Fruit fly (Drosophila melanogaster) whole organism, embryonic: ENCODE measurements around the gene CG46440.

ENCODE experiments used
- Antp ChIP-seq: fragments of 200-800 bp; sonication (Bioruptor generic); optimal IDR thresholded peaks from 3 replicates; lab custom pipeline; 2016; ENCODE audit warnings: missing biosample characterization, missing genetic modification characterization
- Atf-2 ChIP-seq: fragments of 200-800 bp; sonication (Bioruptor generic); optimal IDR thresholded peaks from 2 replicates; lab custom pipeline; 2016; ENCODE audit warnings: missing biosample characterization, missing genetic modification characterization
- Awh ChIP-seq: fragments of 200-800 bp; sonication (Bioruptor generic); IDR thresholded peaks from 2 replicates; pipeline ENCODE4, ENCODE4 v1.3.6; 2022; ENCODE audit warnings: missing biosample characterization, missing genetic modification characterization
- CG10366 ChIP-seq: fragments of 200-800 bp; sonication (Bioruptor generic); IDR thresholded peaks from 2 replicates; pipeline ENCODE4 v1.3.6; 2022; ENCODE audit warnings: missing biosample characterization, missing genetic modification characterization
- CG11456 ChIP-seq: fragments of 200-800 bp; sonication (Bioruptor generic); IDR thresholded peaks from 3 replicates; pipeline ENCODE4 v1.3.6; 2022; ENCODE audit warnings: missing biosample characterization, missing genetic modification characterization
- CG12744 ChIP-seq: fragments of 200-800 bp; sonication (Bioruptor generic); optimal IDR thresholded peaks from 2 replicates; lab custom pipeline; 2016; ENCODE audit warnings: missing biosample characterization, missing genetic modification characterization
- CG13296 ChIP-seq: fragments of 200-800 bp; sonication (Bioruptor generic); optimal IDR thresholded peaks from 3 replicates; lab custom pipeline; 2018; ENCODE audit warnings: missing biosample characterization, mild to moderate bottlenecking, missing genetic modification characterization
- CG13894 ChIP-seq: fragments of 200-800 bp; sonication (Bioruptor generic); optimal IDR thresholded peaks from 3 replicates; lab custom pipeline; 2018; ENCODE audit warnings: missing biosample characterization, mild to moderate bottlenecking, missing genetic modification characterization, moderate library complexity
- CG15073 ChIP-seq: fragments of 200-800 bp; sonication (Bioruptor generic); optimal IDR thresholded peaks from 2 replicates; lab custom pipeline; 2016; ENCODE audit warnings: missing biosample characterization, missing genetic modification characterization
- CG1603 ChIP-seq: fragments of 200-800 bp; sonication (Bioruptor generic); optimal IDR thresholded peaks from 2 replicates; lab custom pipeline; 2019; ENCODE audit warnings: missing biosample characterization, mild to moderate bottlenecking, missing genetic modification characterization, moderate library complexity
- CG1647 ChIP-seq: fragments of 200-800 bp; sonication (Bioruptor generic); optimal IDR thresholded peaks from 3 replicates; lab custom pipeline; 2016; ENCODE audit warnings: missing biosample characterization, missing genetic modification characterization
- CG17328 ChIP-seq: fragments of 200-800 bp; sonication (Bioruptor generic); IDR thresholded peaks from 2 replicates; pipeline ENCODE4 v1.3.6; 2022; ENCODE audit warnings: missing biosample characterization, missing genetic modification characterization
- CG17361 ChIP-seq: fragments of 200-800 bp; sonication (Bioruptor generic); IDR thresholded peaks from 3 replicates; pipeline ENCODE4 v1.3.6; 2022; ENCODE audit warnings: missing biosample characterization, missing genetic modification characterization
- CG18619 ChIP-seq: fragments of 200-800 bp; sonication (Bioruptor generic); optimal IDR thresholded peaks from 3 replicates; lab custom pipeline; 2017; ENCODE audit warnings: missing biosample characterization, mild to moderate bottlenecking, missing genetic modification characterization
- CG2116 ChIP-seq: fragments of 200-800 bp; sonication (Bioruptor generic); optimal IDR thresholded peaks from 3 replicates; lab custom pipeline; 2018; ENCODE audit warnings: missing biosample characterization, mild to moderate bottlenecking, missing genetic modification characterization
- CG3065 ChIP-seq: fragments of 200-800 bp; sonication (Bioruptor generic); optimal IDR thresholded peaks from 2 replicates; lab custom pipeline; 2016; ENCODE audit warnings: missing biosample characterization, missing genetic modification characterization
- CG32532 ChIP-seq: fragments of 200-800 bp; sonication (Bioruptor generic); IDR thresholded peaks from 2 replicates; pipeline ENCODE4 v1.3.6; 2022; ENCODE audit warnings: missing biosample characterization, missing genetic modification characterization
- CG34422 ChIP-seq: fragments of 200-800 bp; sonication (Bioruptor generic); IDR thresholded peaks from 3 replicates; pipeline ENCODE4 v1.3.6; 2022; ENCODE audit warnings: missing biosample characterization, missing genetic modification characterization
- CG3847 ChIP-seq: fragments of 200-800 bp; sonication (Bioruptor generic); IDR thresholded peaks from 2 replicates; pipeline ENCODE4 v1.3.6; 2022; ENCODE audit warnings: missing biosample characterization, missing genetic modification characterization
- CG4424 ChIP-seq: fragments of 200-800 bp; sonication (Bioruptor generic); optimal IDR thresholded peaks from 3 replicates; lab custom pipeline; 2016; ENCODE audit warnings: missing biosample characterization, missing genetic modification characterization
- CG6654 ChIP-seq: fragments of 200-800 bp; sonication (Bioruptor generic); optimal IDR thresholded peaks from 2 replicates; lab custom pipeline; 2017; ENCODE audit warnings: missing biosample characterization, mild to moderate bottlenecking, missing genetic modification characterization
- CG7963 ChIP-seq: fragments of 200-800 bp; sonication (Bioruptor generic); IDR thresholded peaks from 3 replicates; pipeline ENCODE4 v1.3.6; 2022; ENCODE audit warnings: missing biosample characterization, missing genetic modification characterization; ENCODE audit not compliant: partially characterized antibody
- CkIIα-i1 ChIP-seq: fragments of 200-800 bp; sonication (Bioruptor generic); IDR thresholded peaks from 2 replicates; pipeline ENCODE4 v1.3.6; 2022; ENCODE audit warnings: missing biosample characterization, missing genetic modification characterization
- CrebB ChIP-seq: fragments of 200-800 bp; sonication (Bioruptor generic); optimal IDR thresholded peaks from 3 replicates; lab custom pipeline; 2018; ENCODE audit warnings: missing biosample characterization, mild to moderate bottlenecking, missing genetic modification characterization
- Doc2 ChIP-seq: fragments of 200-800 bp; sonication (Bioruptor generic); IDR thresholded peaks from 2 replicates; pipeline ENCODE4 v1.3.6; 2022; ENCODE audit warnings: missing biosample characterization, missing genetic modification characterization
- ERR ChIP-seq: fragments of 200-800 bp; sonication (Bioruptor generic); optimal IDR thresholded peaks from 2 replicates; lab custom pipeline; 2016; ENCODE audit warnings: missing biosample characterization, missing genetic modification characterization
- Fer2 ChIP-seq: fragments of 200-800 bp; sonication (Bioruptor generic); optimal IDR thresholded peaks from 2 replicates; lab custom pipeline; 2018; ENCODE audit warnings: missing biosample characterization, mild to moderate bottlenecking, missing genetic modification characterization, moderate library complexity
- Fer3 ChIP-seq: fragments of 200-800 bp; sonication (Bioruptor generic); optimal IDR thresholded peaks from 2 replicates; lab custom pipeline; 2018; ENCODE audit warnings: missing biosample characterization, mild to moderate bottlenecking, missing genetic modification characterization, moderate library complexity
- Max ChIP-seq: fragments of 200-800 bp; sonication (Bioruptor generic); optimal IDR thresholded peaks from 2 replicates; lab custom pipeline; 2016; ENCODE audit warnings: missing biosample characterization, mild to moderate bottlenecking, missing genetic modification characterization
- Nf-YB ChIP-seq: fragments of 200-800 bp; sonication (Bioruptor generic); optimal IDR thresholded peaks from 3 replicates; lab custom pipeline; 2019; ENCODE audit warnings: missing biosample characterization, mild to moderate bottlenecking, missing genetic modification characterization, moderate library complexity
- Nf-YC ChIP-seq: fragments of 200-800 bp; optimal IDR thresholded peaks from 3 replicates; lab custom pipeline; 2019; ENCODE audit warnings: missing biosample characterization, mild to moderate bottlenecking, missing genetic modification characterization, moderate library complexity
- Opbp ChIP-seq: fragments of 200-800 bp; sonication (Bioruptor generic); IDR thresholded peaks from 3 replicates; pipeline ENCODE4 v1.3.6; 2022; ENCODE audit warnings: missing biosample characterization, missing genetic modification characterization; ENCODE audit not compliant: partially characterized antibody
- Poxn ChIP-seq: fragments of 200-800 bp; sonication (Bioruptor generic); IDR thresholded peaks from 2 replicates; pipeline ENCODE4 v1.3.6; 2022; ENCODE audit warnings: missing biosample characterization, missing genetic modification characterization
- Ptx1 ChIP-seq: fragments of 200-800 bp; sonication (Bioruptor generic); IDR thresholded peaks from 2 replicates; pipeline ENCODE4 v1.3.6; 2022; ENCODE audit warnings: missing biosample characterization, missing genetic modification characterization
- Rfx ChIP-seq: fragments of 200-800 bp; sonication (Bioruptor generic); IDR thresholded peaks from 2 replicates; pipeline ENCODE4 v1.3.6; 2022; ENCODE audit warnings: missing biosample characterization, missing genetic modification characterization
- aop ChIP-seq: fragments of 200-800 bp; sonication (Bioruptor generic); IDR thresholded peaks from 2 replicates; pipeline ENCODE4 v1.3.6; 2022; ENCODE audit warnings: missing biosample characterization, missing genetic modification characterization
- btn ChIP-seq: fragments of 200-800 bp; sonication (Bioruptor generic); optimal IDR thresholded peaks from 2 replicates; lab custom pipeline; 2016; ENCODE audit warnings: missing biosample characterization, missing genetic modification characterization
- chinmo ChIP-seq: fragments of 200-800 bp; sonication (Bioruptor generic); IDR thresholded peaks from 4 replicates; pipeline ENCODE4 v1.3.6; 2022; ENCODE audit warnings: missing biosample characterization, missing genetic modification characterization; ENCODE audit not compliant: partially characterized antibody
- dati ChIP-seq: fragments of 200-800 bp; sonication (Bioruptor generic); IDR thresholded peaks from 2 replicates; pipeline ENCODE4 v1.3.6; 2022; ENCODE audit warnings: missing biosample characterization, missing genetic modification characterization
- gcm ChIP-seq: fragments of 200-800 bp; sonication (Bioruptor generic); optimal IDR thresholded peaks from 2 replicates; lab custom pipeline; 2019; ENCODE audit warnings: missing biosample characterization, mild to moderate bottlenecking, missing genetic modification characterization, moderate library complexity
- gt ChIP-seq: fragments of 200-800 bp; sonication (Bioruptor generic); IDR thresholded peaks from 2 replicates; pipeline ENCODE4 v1.3.6; 2022; ENCODE audit warnings: missing biosample characterization, missing genetic modification characterization
- ham ChIP-seq: fragments of 200-800 bp; sonication (Bioruptor generic); IDR thresholded peaks from 2 replicates; pipeline ENCODE4 v1.3.6; 2022; ENCODE audit warnings: missing biosample characterization, missing genetic modification characterization
- nmo ChIP-seq: fragments of 200-800 bp; sonication (Bioruptor generic); optimal IDR thresholded peaks from 2 replicates; lab custom pipeline; 2018; ENCODE audit warnings: missing biosample characterization, mild to moderate bottlenecking, missing genetic modification characterization, moderate library complexity
- pfk ChIP-seq: fragments of 200-800 bp; sonication (Bioruptor generic); optimal IDR thresholded peaks from 2 replicates; lab custom pipeline; 2018; ENCODE audit warnings: missing biosample characterization, mild to moderate bottlenecking, missing genetic modification characterization, moderate library complexity
- pho ChIP-seq: fragments of 200-800 bp; sonication (Bioruptor generic); optimal IDR thresholded peaks from 2 replicates; lab custom pipeline; 2016; ENCODE audit warnings: missing biosample characterization, missing genetic modification characterization
- phol ChIP-seq: fragments of 200-800 bp; sonication (Bioruptor generic); optimal IDR thresholded peaks from 3 replicates; lab custom pipeline; 2018; ENCODE audit warnings: missing biosample characterization, mild to moderate bottlenecking, missing genetic modification characterization, moderate library complexity
- prd ChIP-seq, 3 experiments: fragments of >200 bp in 2 of 3; fragments of 200-800 bp in 1 of 3; sonication (Bioruptor generic) in 1 of 3; optimal IDR thresholded peaks in 2 of 3; IDR thresholded peaks in 1 of 3; 2 replicates in 2 of 3; 3 replicates in 1 of 3; pipeline versions ENCODE4 v1.3.6 to Lab custom; 2017 to 2022; ENCODE audit warnings: missing biosample characterization in 1 of 3, missing genetic modification characterization in 1 of 3
- shn ChIP-seq: fragments of 200-800 bp; sonication (Bioruptor generic); optimal IDR thresholded peaks from 3 replicates; lab custom pipeline; 2016; ENCODE audit warnings: missing biosample characterization, missing genetic modification characterization
- sim ChIP-seq: fragments of 200-800 bp; sonication (Bioruptor generic); IDR thresholded peaks from 2 replicates; pipeline ENCODE4 v1.3.6; 2022; ENCODE audit warnings: missing biosample characterization, missing genetic modification characterization
- tll ChIP-seq, 2 experiments: fragments of 200-800 bp in 1 of 2; fragments of >200 bp in 1 of 2; sonication (Bioruptor generic) in 1 of 2; optimal IDR thresholded peaks; 2 replicates each; lab custom pipeline; 2017 to 2019; ENCODE audit warnings: missing biosample characterization in 2 of 2, missing genetic modification characterization in 2 of 2, mild to moderate bottlenecking in 1 of 2, moderate library complexity in 1 of 2
- trem ChIP-seq: fragments of 200-800 bp; optimal IDR thresholded peaks from 3 replicates; lab custom pipeline; 2019; ENCODE audit warnings: missing biosample characterization, mild to moderate bottlenecking, missing genetic modification characterization, moderate library complexity

The CG46440 gene

DNA sequence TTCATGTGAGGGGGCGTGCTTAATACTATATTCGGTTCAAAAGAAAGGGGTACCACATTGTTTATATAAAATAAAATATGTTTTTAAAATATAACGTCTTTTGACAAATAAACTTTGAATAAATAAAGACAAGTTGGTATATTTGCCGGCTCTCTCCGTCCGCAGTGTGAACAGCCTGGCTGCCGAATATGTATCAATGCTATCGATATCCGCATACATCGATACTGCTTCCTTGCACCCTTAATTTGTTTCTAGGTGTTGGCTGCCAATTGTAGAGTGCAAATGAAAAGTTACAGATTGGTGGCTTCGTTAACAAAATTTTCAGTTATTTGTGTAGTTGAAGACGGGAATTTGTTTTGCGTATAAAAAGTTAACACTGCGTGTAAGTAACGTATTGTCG is 2.2 kb upstream of the CG46440 start, which contains the start of gene Gbeta13F:
Gbeta13F (plus strand) TSS at position 247 of the 400 bp plus-strand sequence.
- TF ChIP-seq shn (GFP tag; lab: Kevin White, UChicago) = no peak
- TF ChIP-seq Rfx = peak; percentile 51; the same call in 1 of the 2 replicates
- TF ChIP-seq CG3065 = no peak
- TF ChIP-seq trem (tag; lab: Kevin White, UChicago) = peak; percentile 4
- TF ChIP-seq CG7963 (GFP tag; lab: Robert Waterston, UW) = peak; percentile 48; the same call in 2 of the 3 replicates
- TF ChIP-seq CG17328 = no peak
- no peak for TF ChIP-seq Nf-YC (tag; lab: Kevin White, UChicago)
- no peak for TF ChIP-seq CG1647 (GFP tag; lab: Kevin White, UChicago)
- no peak for TF ChIP-seq sim
- TF ChIP-seq CG10366 (GFP tag; lab: Robert Waterston, UW) = no peak
- TF ChIP-seq CG18619 = no peak
- no peak for TF ChIP-seq CrebB (tag; lab: Kevin White, UChicago)
- no peak for TF ChIP-seq dati (GFP tag; lab: Robert Waterston, UW)
- no peak for TF ChIP-seq pfk
- TF ChIP-seq ERR (GFP tag; lab: Kevin White, UChicago) = no peak
- no peak for TF ChIP-seq CG13296 (GFP tag; lab: Kevin White, UChicago)
- TF ChIP-seq pho = no peak
- no peak for TF ChIP-seq CG12744 (GFP tag; lab: Kevin White, UChicago)
- no peak for TF ChIP-seq CG6654
- TF ChIP-seq Awh = no peak
- peak; percentile 57 for TF ChIP-seq Ptx1 (GFP tag; lab: Robert Waterston, UW)
- no peak for TF ChIP-seq CkIIα-i1
- no peak for TF ChIP-seq phol (tag; lab: Kevin White, UChicago)
- TF ChIP-seq Nf-YB (GFP tag; lab: Kevin White, UChicago) = no peak
- no peak for TF ChIP-seq btn (GFP tag; lab: Kevin White, UChicago)
- TF ChIP-seq Max (GFP tag; lab: Kevin White, UChicago) = no peak
- TF ChIP-seq chinmo (GFP tag; lab: Robert Waterston, UW) = 0 out of 4 replicates have a peak, but pooled peaks have one; percentile 9
- no peak for TF ChIP-seq Fer2 (tag; lab: Kevin White, UChicago)
- TF ChIP-seq CG15073 = no peak
- TF ChIP-seq CG32532 (GFP tag; lab: Robert Waterston, UW) = peak; percentile 56
- TF ChIP-seq CG17361 (GFP tag; lab: Robert Waterston, UW) = no peak
- TF ChIP-seq CG4424 (GFP tag; lab: Kevin White, UChicago) = no peak
- no peak for TF ChIP-seq Fer3 (tag; lab: Kevin White, UChicago)
- TF ChIP-seq aop (GFP tag; lab: Robert Waterston, UW) = no peak
- no peak for TF ChIP-seq CG11456
- no peak for TF ChIP-seq ham (GFP tag; lab: Robert Waterston, UW)
- no peak for TF ChIP-seq gcm
- no peak for TF ChIP-seq Poxn (GFP tag; lab: Robert Waterston, UW)
- TF ChIP-seq Antp (GFP tag; lab: Kevin White, UChicago) = no peak
- no peak for TF ChIP-seq gt
- TF ChIP-seq Opbp (GFP tag; lab: Robert Waterston, UW) = peak; percentile 79
- TF ChIP-seq CG1603 = peak; percentile 29
- peak; percentile 12; the same call in 1 of the 3 replicates for TF ChIP-seq CG34422 (GFP tag; lab: Robert Waterston, UW)
- TF ChIP-seq CG3847 (GFP tag; lab: Robert Waterston, UW) = peak; percentile 26; the same call in 1 of the 2 replicates
- no peak for TF ChIP-seq Atf-2 (GFP tag; lab: Kevin White, UChicago)
- TF ChIP-seq prd (optimal IDR thresholded peaks at IDR 0.05; lab: Kevin White, UChicago) = no peak
- peak; percentile 41; the same call in 1 of the 3 replicates for TF ChIP-seq prd (GFP tag; IDR thresholded peaks at IDR 0.05; lab: Robert Waterston, UW)
- TF ChIP-seq CG13894 (tag; lab: Kevin White, UChicago) = no peak
- no peak for TF ChIP-seq tll (GFP tag; optimal IDR thresholded peaks at IDR 0.05; lab: Kevin White, UChicago)
- no peak for TF ChIP-seq nmo (GFP tag; lab: Kevin White, UChicago)
- peak; percentile 96 for TF ChIP-seq CG2116
- no peak for TF ChIP-seq Doc2 (GFP tag; lab: Robert Waterston, UW)
